Fruit fly (Drosophila melanogaster) whole organism, prepupa: Measurements from ENCODE around the gene CG3306.

ENCODE experiments used
- CG10631 ChIP-seq: fragments of 200-800 bp; sonication (Bioruptor generic); optimal IDR thresholded peaks from 2 replicates; lab custom pipeline; 2016; ENCODE audit warnings: missing biosample characterization, missing genetic modification characterization
- CG11762 ChIP-seq: fragments of 200-800 bp; sonication (Bioruptor generic); optimal IDR thresholded peaks from 3 replicates; lab custom pipeline; 2016; ENCODE audit warnings: missing biosample characterization, missing genetic modification characterization; ENCODE audit not compliant: insufficient read depth
- CG11902 ChIP-seq: fragments of 200-800 bp; sonication (Bioruptor generic); optimal IDR thresholded peaks from 3 replicates; lab custom pipeline; 2016; ENCODE audit warnings: missing biosample characterization, missing genetic modification characterization
- CG16779 ChIP-seq: fragments of 200-800 bp; sonication (Bioruptor generic); optimal IDR thresholded peaks from 3 replicates; lab custom pipeline; 2017; ENCODE audit warnings: missing biosample characterization, mild to moderate bottlenecking, missing genetic modification characterization
- CG3032 ChIP-seq: fragments of 200-800 bp; optimal IDR thresholded peaks from 2 replicates; lab custom pipeline; 2019; ENCODE audit warnings: missing biosample characterization, mild to moderate bottlenecking, missing genetic modification characterization, moderate library complexity
- CG34406 ChIP-seq: fragments of 200-800 bp; sonication (Bioruptor generic); optimal IDR thresholded peaks from 3 replicates; lab custom pipeline; 2016; ENCODE audit warnings: missing biosample characterization, missing genetic modification characterization
- CG3919 ChIP-seq: fragments of 200-800 bp; sonication (Bioruptor generic); optimal IDR thresholded peaks from 3 replicates; lab custom pipeline; 2016; ENCODE audit warnings: missing biosample characterization, missing genetic modification characterization
- CG6163 ChIP-seq: fragments of 200-800 bp; sonication (Bioruptor generic); IDR thresholded peaks from 3 replicates; pipeline ENCODE4 v1.3.6; 2022; ENCODE audit warnings: missing biosample characterization, missing genetic modification characterization
- CG6276 ChIP-seq: fragments of 200-800 bp; sonication (Bioruptor generic); optimal IDR thresholded peaks from 2 replicates; lab custom pipeline; 2017; ENCODE audit warnings: missing biosample characterization, mild to moderate bottlenecking, missing genetic modification characterization
- CG6792 ChIP-seq: fragments of 200-800 bp; sonication (Bioruptor generic); optimal IDR thresholded peaks from 3 replicates; lab custom pipeline; 2016; ENCODE audit warnings: missing biosample characterization, missing genetic modification characterization
- CG6808 ChIP-seq: fragments of 200-800 bp; sonication (Bioruptor generic); optimal IDR thresholded peaks from 3 replicates; lab custom pipeline; 2017; ENCODE audit warnings: missing biosample characterization, missing genetic modification characterization, mild to moderate bottlenecking, moderate library complexity, missing genetic modification reagents
- CG9139 ChIP-seq: fragments of 200-800 bp; sonication (Bioruptor generic); optimal IDR thresholded peaks from 3 replicates; lab custom pipeline; 2017; ENCODE audit warnings: missing biosample characterization, mild to moderate bottlenecking, missing genetic modification characterization
- Eip75B ChIP-seq: fragments of 200-800 bp; sonication (Bioruptor generic); optimal IDR thresholded peaks from 3 replicates; lab custom pipeline; 2016; ENCODE audit warnings: missing biosample characterization, missing genetic modification characterization
- Ets96B ChIP-seq: fragments of 200-800 bp; optimal IDR thresholded peaks from 2 replicates; lab custom pipeline; 2019; ENCODE audit warnings: missing biosample characterization, mild to moderate bottlenecking, missing genetic modification characterization, moderate library complexity
- Hr38 ChIP-seq: sonication (Bioruptor generic); optimal IDR thresholded peaks from 2 replicates; lab custom pipeline; 2016; ENCODE audit warnings: missing biosample characterization, missing genetic modification characterization
- Lpt ChIP-seq: fragments of 200-800 bp; sonication (Bioruptor generic); optimal IDR thresholded peaks from 3 replicates; lab custom pipeline; 2016; ENCODE audit warnings: missing biosample characterization, missing genetic modification characterization
- OdsH ChIP-seq: fragments of 200-800 bp; sonication (Bioruptor generic); optimal IDR thresholded peaks from 3 replicates; lab custom pipeline; 2016; ENCODE audit warnings: missing biosample characterization, missing genetic modification characterization
- Smox ChIP-seq: fragments of 200-800 bp; sonication (Bioruptor generic); optimal IDR thresholded peaks from 3 replicates; lab custom pipeline; 2016; ENCODE audit warnings: missing biosample characterization, missing genetic modification characterization
- Sox102F ChIP-seq: fragments of 200-800 bp; sonication (Bioruptor generic); optimal IDR thresholded peaks from 2 replicates; lab custom pipeline; 2016; ENCODE audit warnings: missing biosample characterization, mild to moderate bottlenecking, missing genetic modification characterization
- Sox14 ChIP-seq: fragments of 200-800 bp; sonication (Bioruptor generic); optimal IDR thresholded peaks from 3 replicates; lab custom pipeline; 2016; ENCODE audit warnings: missing biosample characterization, missing genetic modification characterization
- Sox15 ChIP-seq: fragments of 200-800 bp; sonication (Bioruptor generic); optimal IDR thresholded peaks from 3 replicates; lab custom pipeline; 2016; ENCODE audit warnings: missing biosample characterization, missing genetic modification characterization
- achi ChIP-seq: fragments of 200-800 bp; sonication (Bioruptor generic); optimal IDR thresholded peaks from 3 replicates; lab custom pipeline; 2016; ENCODE audit warnings: missing biosample characterization, missing genetic modification characterization
- acj6 ChIP-seq: fragments of 200-800 bp; sonication (Bioruptor generic); optimal IDR thresholded peaks from 3 replicates; lab custom pipeline; 2016; ENCODE audit warnings: missing biosample characterization, missing genetic modification characterization
- dac ChIP-seq: fragments of 200-800 bp; sonication (Bioruptor generic); optimal IDR thresholded peaks from 2 replicates; lab custom pipeline; 2017; ENCODE audit warnings: missing biosample characterization, mild to moderate bottlenecking, missing genetic modification characterization
- fd59A ChIP-seq: fragments of 200-800 bp; sonication (Bioruptor generic); optimal IDR thresholded peaks from 2 replicates; lab custom pipeline; 2017; ENCODE audit warnings: missing biosample characterization, mild to moderate bottlenecking, missing genetic modification characterization, missing genetic modification reagents
- fd85E ChIP-seq: fragments of 200-800 bp; sonication (Bioruptor generic); optimal IDR thresholded peaks from 3 replicates; lab custom pipeline; 2016; ENCODE audit warnings: missing biosample characterization, missing genetic modification characterization
- fkh ChIP-seq: fragments of 200-800 bp; sonication (Bioruptor generic); optimal IDR thresholded peaks from 3 replicates; lab custom pipeline; 2017; ENCODE audit warnings: missing biosample characterization, mild to moderate bottlenecking, missing genetic modification characterization, moderate library complexity
- lz ChIP-seq: fragments of 200-800 bp; sonication (Bioruptor generic); optimal IDR thresholded peaks from 3 replicates; lab custom pipeline; 2016; ENCODE audit warnings: missing biosample characterization, missing genetic modification characterization
- net ChIP-seq: fragments of 200-800 bp; sonication (Bioruptor generic); optimal IDR thresholded peaks from 3 replicates; lab custom pipeline; 2016; ENCODE audit warnings: missing biosample characterization, missing genetic modification characterization
- ss ChIP-seq, 2 experiments: fragments of 200-800 bp; sonication (Bioruptor generic); optimal IDR thresholded peaks; 2 replicates in 1 of 2; 3 replicates in 1 of 2; lab custom pipeline; 2017 to 2018; ENCODE audit warnings: mild to moderate bottlenecking in 2 of 2, missing biosample characterization in 2 of 2, missing genetic modification characterization in 2 of 2, moderate library complexity in 1 of 2
- svp ChIP-seq: fragments of 200-800 bp; sonication (Bioruptor generic); peaks from one replicate; lab custom pipeline; 2016; ENCODE audit warnings: missing biosample characterization, missing genetic modification characterization
- vri ChIP-seq: fragments of 200-800 bp; sonication (Bioruptor generic); optimal IDR thresholded peaks from 3 replicates; lab custom pipeline; 2016; ENCODE audit warnings: missing biosample characterization, mild to moderate bottlenecking, missing genetic modification characterization

The CG3306 gene

dm6 chr3L:9629910-9630309 lies 28.6 kb downstream of the CG3306 start:
- TF ChIP-seq fkh (GFP tag; lab: Kevin White, UChicago) (peak; percentile 94), CG16779 (no peak)

- TF ChIP-seq Smox (GFP tag; lab: Kevin White, UChicago) (no peak), CG16779 (no peak), OdsH (GFP tag; lab: Kevin White, UChicago) (no peak)
Observed at dm6 chr3L:9637812-9638211, 36.5 kb downstream of the CG3306 start, which contains the start of gene CG8329. CG8329 (plus strand) TSS chr3L:9638112.

- no peak for TF ChIP-seq CG10631 (GFP tag; lab: Kevin White, UChicago)
- TF ChIP-seq svp (GFP tag; lab: Kevin White, UChicago): peak; percentile 16
Observed at dm6 chr3L:9638971-9639370, 37.6 kb downstream of the CG3306 start, which contains the start of gene CG18179. CG18179 (plus strand) TSS chr3L:9639271.

- TF ChIP-seq Smox (GFP tag; lab: Kevin White, UChicago) (no peak), CG3032 (tag; lab: Kevin White, UChicago) (no peak), CG6276 (GFP tag; lab: Kevin White, UChicago) (no peak), dac (GFP tag; lab: Kevin White, UChicago) (no peak), Sox102F (GFP tag; lab: Kevin White, UChicago) (no peak), fd85E (GFP tag; lab: Kevin White, UChicago) (no peak), Lpt (GFP tag; lab: Kevin White, UChicago) (no peak), CG6792 (GFP tag; lab: Kevin White, UChicago) (no peak), Eip75B (GFP tag; lab: Kevin White, UChicago) (no peak), CG9139 (no peak), lz (GFP tag; lab: Kevin White, UChicago) (no peak), Sox15 (no peak), Hr38 (GFP tag; lab: Kevin White, UChicago) (no peak), CG11762 (GFP tag; lab: Kevin White, UChicago) (no peak), CG10631 (GFP tag; lab: Kevin White, UChicago) (no peak), CG6808 (GFP tag; lab: Kevin White, UChicago) (no peak), ss (GFP tag; optimal IDR thresholded peaks at IDR 0.05; lab: Kevin White, UChicago) (no peak)
Observed at dm6 chr3L:9640713-9641112, 39.4 kb downstream of the CG3306 start, which contains the start of gene CG18180. CG18180 (plus strand) TSS chr3L:9641013.

- TF ChIP-seq net (GFP tag; lab: Kevin White, UChicago) (no peak), Smox (GFP tag; lab: Kevin White, UChicago) (no peak), fd59A (GFP tag; lab: Kevin White, UChicago) (no peak), CG9139 (no peak), CG11902 (GFP tag; lab: Kevin White, UChicago) (no peak), CG6163 (GFP tag; lab: Robert Waterston, UW) (no peak), CG10631 (GFP tag; lab: Kevin White, UChicago) (no peak), CG3032 (tag; lab: Kevin White, UChicago) (no peak), OdsH (GFP tag; lab: Kevin White, UChicago) (no peak), CG34406 (GFP tag; lab: Kevin White, UChicago) (no peak), CG3919 (GFP tag; lab: Kevin White, UChicago) (no peak), Ets96B (tag; lab: Kevin White, UChicago) (no peak), Sox14 (GFP tag; lab: Kevin White, UChicago) (no peak), vri (GFP tag; lab: Kevin White, UChicago) (no peak), achi (GFP tag; lab: Kevin White, UChicago) (no peak), acj6 (GFP tag; lab: Kevin White, UChicago) (no peak)
- TF ChIP-seq, all 60 proteins: peak for 0
Observed at dm6 chr3L:9643762-9644161, 42.4 kb downstream of the CG3306 start, which contains the start of gene CNMaR. CNMaR (plus strand) TSS chr3L:9644109.
